Worm (Caenorhabditis elegans): ENCODE data around the gene uba-1.

DNA sequence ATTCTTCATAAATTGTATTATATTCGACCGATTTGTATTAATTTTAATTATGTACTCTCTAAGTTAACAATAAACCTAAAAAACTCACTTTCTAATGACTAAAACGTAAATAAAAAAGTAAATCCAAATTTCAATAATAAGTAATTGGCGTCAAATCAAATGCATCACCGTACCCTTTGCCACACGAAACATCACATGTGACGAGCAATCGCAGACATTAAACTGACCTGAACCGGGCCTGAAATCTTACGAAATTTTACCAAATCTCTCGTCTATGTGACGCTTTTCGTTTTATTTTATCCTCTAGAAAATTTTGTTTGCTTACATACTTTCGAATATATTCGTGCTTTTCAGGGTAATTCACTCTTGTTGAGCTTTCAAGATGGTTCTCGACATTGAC, 8.6 kb upstream of the uba-1 start, which contains the start of the genes C47E12.2 and sars-1:
- TF ChIP-seq nhr-76 (tag; optimal IDR thresholded peaks at IDR 0.05) (no peak), ZK546.5 (tag; optimal IDR thresholded peaks at IDR 0.05) (no peak), fos-1 (tag; optimal IDR thresholded peaks at IDR 0.05) (no peak), nhr-12 (tag; optimal IDR thresholded peaks at IDR 0.05) (no peak), sea-2 (GFP tag; optimal IDR thresholded peaks at IDR 0.05) (no peak)
